Worm (Caenorhabditis elegans): ENCODE data around the gene pwp-1.

- no peak for TF ChIP-seq sea-2 (GFP tag; IDR thresholded peaks at IDR 0.05)
- no peak for TF ChIP-seq dpl-1 (GFP tag; optimal IDR thresholded peaks at IDR 0.05)
- no peak for TF ChIP-seq die-1 (tag; optimal IDR thresholded peaks at IDR 0.05)
- no peak for TF ChIP-seq efl-1 (GFP tag; optimal IDR thresholded peaks at IDR 0.05)
- TF ChIP-seq madf-8 (GFP tag; conservative IDR thresholded peaks at IDR 0.05) = no peak
- TF ChIP-seq attf-5 (GFP tag; optimal IDR thresholded peaks at IDR 0.05) = no peak
Observed at ce11 chrIV:13243375-13243774, 7.0 kb upstream of the pwp-1 start, which contains the start of gene JC8.4.

Measured in whole organism, young adult.